Worm (Caenorhabditis elegans) whole organism, L3 larva: Measurements from ENCODE around the gene Y32G9A.12.

ENCODE experiments used
- ZK546.5 ChIP-seq: sonication (generic microtip); optimal IDR thresholded peaks from 2 replicates; lab custom pipeline; 2017; ENCODE audit warnings: missing biosample characterization, missing genetic modification characterization
- aly-2 ChIP-seq: fragments of 150-350 bp; optimal IDR thresholded peaks from 2 replicates; lab custom pipeline; 2014; ENCODE audit warnings: missing biosample characterization, missing genetic modification characterization
- ama-1 ChIP-seq: fragments of 150-350 bp; optimal IDR thresholded peaks from 2 replicates; lab custom pipeline; 2018
- ceh-16 ChIP-seq: sonication (generic microtip); optimal IDR thresholded peaks from 2 replicates; lab custom pipeline; 2017; ENCODE audit warnings: missing biosample characterization, missing genetic modification characterization
- ceh-28 ChIP-seq: fragments of 150-350 bp; optimal IDR thresholded peaks from 2 replicates; lab custom pipeline; 2014; ENCODE audit warnings: missing biosample characterization, missing genetic modification reagents, missing genetic modification characterization
- ceh-9 ChIP-seq: sonication (generic microtip); optimal IDR thresholded peaks from 2 replicates; lab custom pipeline; 2018; ENCODE audit warnings: missing biosample characterization, missing genetic modification characterization
- elt-1 ChIP-seq: fragments of 150-350 bp; optimal IDR thresholded peaks from 2 replicates; lab custom pipeline; 2014; ENCODE audit warnings: missing biosample characterization, missing genetic modification characterization
- elt-3 ChIP-seq, 3 experiments: fragments of 150-350 bp in 1 of 3; sonication (generic microtip) in 2 of 3; optimal IDR thresholded peaks; 2 replicates in 2 of 3; 4 replicates in 1 of 3; lab custom pipeline; 2014 to 2017; ENCODE audit warnings: missing biosample characterization in 3 of 3, missing genetic modification characterization in 3 of 3
- fkh-10 ChIP-seq: sonication (generic microtip); optimal IDR thresholded peaks from 2 replicates; lab custom pipeline; 2017; ENCODE audit warnings: missing biosample characterization, missing genetic modification reagents, missing genetic modification characterization
- fkh-2 ChIP-seq: fragments of 150-350 bp; optimal IDR thresholded peaks from 2 replicates; lab custom pipeline; 2014; ENCODE audit warnings: missing biosample characterization, missing genetic modification reagents, missing genetic modification characterization
- jun-1 ChIP-seq: fragments of 150-350 bp; optimal IDR thresholded peaks from 2 replicates; lab custom pipeline; 2014; ENCODE audit warnings: missing biosample characterization, missing genetic modification reagents, missing genetic modification characterization
- lin-15B ChIP-seq: fragments of 150-350 bp; optimal IDR thresholded peaks from 2 replicates; lab custom pipeline; 2014; ENCODE audit warnings: missing biosample characterization, missing genetic modification characterization
- lin-39 ChIP-seq: fragments of 150-350 bp; optimal IDR thresholded peaks from 2 replicates; lab custom pipeline; 2018; ENCODE audit warnings: missing biosample characterization, missing genetic modification reagents, missing genetic modification characterization
- lsy-12 ChIP-seq: sonication (generic microtip); optimal IDR thresholded peaks from 2 replicates; lab custom pipeline; 2016; ENCODE audit warnings: mild to moderate bottlenecking, missing genetic modification characterization, missing compliant biosample characterization
- mml-1 ChIP-seq: fragments of 150-350 bp; sonication (generic microtip); optimal IDR thresholded peaks from 3 replicates; lab custom pipeline; 2014; ENCODE audit warnings: missing biosample characterization, missing genetic modification characterization
- nhr-11 ChIP-seq: fragments of 150-350 bp; optimal IDR thresholded peaks from 2 replicates; lab custom pipeline; 2014; ENCODE audit warnings: missing biosample characterization, missing genetic modification characterization
- nhr-237 ChIP-seq: fragments of 150-350 bp; optimal IDR thresholded peaks from 2 replicates; lab custom pipeline; 2014; ENCODE audit warnings: missing biosample characterization, missing genetic modification characterization
- nhr-76 ChIP-seq: fragments of 150-350 bp; sonication (generic microtip); optimal IDR thresholded peaks from 5 replicates; lab custom pipeline; 2014; ENCODE audit warnings: missing biosample characterization, missing genetic modification characterization
- pha-4 ChIP-seq: fragments of 150-350 bp; optimal IDR thresholded peaks from 2 replicates; lab custom pipeline; 2014; ENCODE audit warnings: missing biosample characterization, missing genetic modification reagents, missing genetic modification characterization
- pqm-1 ChIP-seq: fragments of 150-350 bp; optimal IDR thresholded peaks from 2 replicates; lab custom pipeline; 2017; ENCODE audit warnings: missing biosample characterization, missing genetic modification characterization, inconsistent platforms
- sea-2 ChIP-seq: fragments of 150-350 bp; sonication (generic microtip); optimal IDR thresholded peaks from 4 replicates; lab custom pipeline; 2014; ENCODE audit warnings: missing biosample characterization, missing genetic modification reagents, missing genetic modification characterization
- skn-1 ChIP-seq: fragments of 150-350 bp; optimal IDR thresholded peaks from 2 replicates; lab custom pipeline; 2014; ENCODE audit warnings: missing biosample characterization, missing genetic modification characterization
- snpc-4 ChIP-seq: fragments of 150-350 bp; optimal IDR thresholded peaks from 2 replicates; lab custom pipeline; 2014; ENCODE audit warnings: missing biosample characterization, missing genetic modification characterization
- tbx-2 ChIP-seq: sonication (generic microtip); optimal IDR thresholded peaks from 2 replicates; lab custom pipeline; 2016; ENCODE audit warnings: mild to moderate bottlenecking, missing genetic modification characterization, missing compliant biosample characterization
- unc-62 ChIP-seq: fragments of 150-350 bp; sonication (generic microtip); optimal IDR thresholded peaks from 4 replicates; lab custom pipeline; 2014; ENCODE audit warnings: missing biosample characterization, missing genetic modification reagents, missing genetic modification characterization
- zag-1 ChIP-seq: fragments of 150-350 bp; optimal IDR thresholded peaks from 2 replicates; lab custom pipeline; 2014; ENCODE audit warnings: missing biosample characterization, missing genetic modification characterization

Gene Y32G9A.12

DNA sequence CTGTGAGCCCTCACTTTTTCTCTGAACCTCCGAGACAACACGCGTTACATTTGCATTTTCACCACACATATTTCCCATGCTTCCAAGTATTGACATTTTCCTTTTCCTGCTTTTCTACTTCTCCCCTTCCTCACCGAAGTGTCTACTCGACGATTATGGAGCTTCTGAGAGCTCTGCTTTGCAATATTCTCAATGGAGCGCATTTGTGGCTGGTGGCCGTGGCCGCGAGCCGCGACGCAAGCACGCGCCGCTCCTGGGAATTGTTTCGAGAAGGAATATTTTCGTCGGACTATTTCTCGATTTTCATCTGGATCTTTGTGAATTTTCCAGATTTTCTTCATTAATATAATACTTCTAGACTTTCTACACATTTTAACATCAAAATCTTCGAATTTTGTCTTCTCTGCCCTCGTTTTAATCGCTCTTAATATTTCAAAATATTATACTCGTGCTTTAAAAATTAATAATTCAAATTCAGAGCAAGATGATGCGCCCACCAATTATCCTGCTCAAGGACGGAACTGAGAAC, 48.2 kb downstream of the Y32G9A.12 start, which contains the start of the genes T10B5.4 and cct-7 (continued):
- TF ChIP-seq ceh-16 (tag; lab: Kevin White, UChicago) = no peak
- TF ChIP-seq pha-4 (tag; lab: Kevin White, UChicago) = peak; percentile 87
- peak; percentile 37 for TF ChIP-seq unc-62 (GFP tag; lab: Kevin White, UChicago)
- TF ChIP-seq nhr-76 (tag; lab: Kevin White, UChicago) = no peak
- no peak for TF ChIP-seq ZK546.5 (tag; lab: Kevin White, UChicago)

DNA sequence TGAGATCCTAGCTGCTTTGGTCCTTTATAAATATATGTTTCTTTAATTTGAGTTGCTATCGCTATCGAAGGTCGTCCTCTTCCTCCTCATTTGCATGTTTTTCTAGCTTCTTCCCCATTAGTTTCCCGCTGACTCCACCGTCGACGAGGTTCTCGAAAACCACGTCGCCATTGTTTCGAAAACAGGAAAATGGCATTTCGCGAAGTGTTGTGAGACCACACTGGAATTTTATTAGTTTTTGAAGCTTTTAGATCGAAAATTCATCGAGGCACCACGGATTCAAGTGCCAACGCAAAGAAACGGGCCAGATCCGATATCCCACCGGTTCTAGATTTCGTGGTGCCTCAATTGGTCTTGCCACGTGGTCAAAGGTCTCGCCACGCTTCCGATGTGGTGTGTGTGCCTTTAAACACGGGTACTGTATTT, 49.5 kb downstream of the Y32G9A.12 start:
- TF ChIP-seq elt-1 (tag; lab: Kevin White, UChicago) (no peak), snpc-4 (tag; lab: Kevin White, UChicago) (no peak), mml-1 (tag; lab: Kevin White, UChicago) (no peak), lin-15B (tag; lab: Kevin White, UChicago) (no peak), aly-2 (tag; lab: Kevin White, UChicago) (no peak), ceh-9 (tag; lab: Kevin White, UChicago) (no peak), ZK546.5 (tag; lab: Kevin White, UChicago) (no peak), elt-3 (tag; optimal IDR thresholded peaks at IDR 0.05; lab: Kevin White, UChicago) (no peak), nhr-11 (tag; lab: Kevin White, UChicago) (no peak), zag-1 (tag; lab: Kevin White, UChicago) (no peak), pqm-1 (no peak), jun-1 (tag; lab: Kevin White, UChicago) (no peak), lin-39 (tag; lab: Kevin White, UChicago) (no peak)
- TF ChIP-seq, all 47 proteins: peak for 0

DNA sequence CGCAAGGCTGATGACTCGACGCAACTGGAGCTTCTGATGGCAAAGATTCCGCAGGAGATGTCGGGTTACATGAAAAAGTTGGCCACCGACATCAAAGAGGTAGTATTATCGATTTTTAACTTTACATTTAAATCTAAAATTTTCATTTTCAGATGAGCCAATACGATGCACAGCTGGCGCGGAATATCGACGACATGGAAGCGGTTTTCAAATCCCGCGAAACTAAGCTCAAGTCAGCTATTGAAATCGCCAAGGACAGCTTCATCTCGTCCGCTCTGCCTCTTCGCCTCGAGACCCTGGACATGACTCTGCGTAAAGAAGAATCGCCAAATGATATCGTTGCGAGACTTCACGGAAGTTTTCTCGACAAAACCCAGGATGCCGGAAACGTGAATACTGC, 50.3 kb downstream of the Y32G9A.12 start, which contains the start of gene T10B5.3:
Gene T10B5.3 (minus strand): TSS at position 101 of the 400 bp plus-strand sequence.
- no peak for TF ChIP-seq ceh-28 (tag; lab: Kevin White, UChicago)
- TF ChIP-seq nhr-76 (tag; lab: Kevin White, UChicago) = no peak
- TF ChIP-seq lsy-12 (tag; lab: Kevin White, UChicago) = no peak
- TF ChIP-seq nhr-237 (tag; lab: Kevin White, UChicago) = no peak
- TF ChIP-seq sea-2 (GFP tag; lab: Kevin White, UChicago) = no peak
- TF ChIP-seq fkh-2 (tag; lab: Kevin White, UChicago) = no peak
- no peak for TF ChIP-seq skn-1 (tag; lab: Kevin White, UChicago)
- TF ChIP-seq tbx-2 (tag; lab: Kevin White, UChicago) = no peak
- no peak for TF ChIP-seq fkh-10
- no peak for TF ChIP-seq ama-1 (lab: Kevin White, UChicago)
- TF ChIP-seq, all 47 proteins: peak for 0
